Worm (Caenorhabditis elegans): ENCODE data around the gene srg-28.

DNA sequence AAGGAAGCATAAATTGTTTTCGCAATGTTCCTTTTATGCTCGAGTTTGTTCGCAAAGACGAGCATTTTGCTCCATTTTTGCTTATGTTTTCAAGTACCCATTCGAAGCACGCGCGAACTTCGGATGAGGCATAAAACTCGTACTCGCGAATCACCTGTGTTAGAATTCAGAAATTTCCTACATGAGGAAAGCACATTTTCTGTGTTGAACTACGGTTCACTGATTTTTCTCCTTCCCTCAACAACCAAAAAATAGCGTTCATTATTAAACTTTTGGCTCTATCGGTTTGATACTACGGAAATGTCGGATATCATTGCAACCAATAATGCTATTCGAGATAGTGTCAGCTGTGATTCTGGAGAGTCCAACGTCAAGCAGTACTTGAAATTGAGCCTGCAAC lies at the start of gene srg-28:
- TF ChIP-seq jun-1 (tag; optimal IDR thresholded peaks at IDR 0.05) (no peak), pha-4 (GFP tag; IDR thresholded peaks at IDR 0.05) (no peak), pha-4 (tag; optimal IDR thresholded peaks at IDR 0.05) (no peak)

Measured in whole organism, L4 larva.